Worm (Caenorhabditis elegans) whole organism, L1 larva: ENCODE measurements around the gene ced-11.

Experiments used
- C04F5.9 ChIP-seq: sonication (generic microtip); optimal IDR thresholded peaks from 2 replicates; lab custom pipeline; 2016; ENCODE audit warnings: missing genetic modification characterization, missing compliant biosample characterization
- C34B4.2 ChIP-seq: sonication (generic microtip); optimal IDR thresholded peaks from 2 replicates; lab custom pipeline; 2017; ENCODE audit warnings: mild to moderate bottlenecking, missing genetic modification characterization, missing compliant biosample characterization
- F16B12.6 ChIP-seq: fragments of 150-350 bp; optimal IDR thresholded peaks from 2 replicates; lab custom pipeline; 2014; ENCODE audit warnings: missing biosample characterization, missing genetic modification characterization
- alr-1 ChIP-seq: fragments of 200-800 bp; sonication (Bioruptor generic); optimal IDR thresholded peaks from 2 replicates; lab custom pipeline; 2018; ENCODE audit warnings: borderline replicate concordance, mild to moderate bottlenecking, missing genetic modification characterization, missing compliant biosample characterization
- blmp-1 ChIP-seq: fragments of 150-350 bp; optimal IDR thresholded peaks from 2 replicates; lab custom pipeline; 2014; ENCODE audit warnings: missing biosample characterization, missing genetic modification characterization
- ceh-82 ChIP-seq, 3 experiments: fragments of 150-350 bp in 1 of 3; sonication (generic microtip) in 2 of 3; optimal IDR thresholded peaks; 2 replicates each; lab custom pipeline; 2014 to 2017; ENCODE audit warnings: missing biosample characterization in 3 of 3, missing genetic modification characterization in 3 of 3
- dpl-1 ChIP-seq, 3 experiments: fragments of 150-350 bp in 2 of 3; sonication (generic microtip) in 1 of 3; optimal IDR thresholded peaks; 2 replicates each; lab custom pipeline; 2014 to 2017; ENCODE audit warnings: missing biosample characterization in 3 of 3, missing genetic modification characterization in 3 of 3, missing genetic modification reagents in 3 of 3
- efl-1 ChIP-seq, 4 experiments: fragments of 150-350 bp; optimal IDR thresholded peaks in 3 of 4; peaks in 1 of 4; 1 replicate in 1 of 4; 2 replicates in 3 of 4; lab custom pipeline; 2014; ENCODE audit warnings: missing biosample characterization in 2 of 4, missing genetic modification characterization in 2 of 4, missing genetic modification reagents in 2 of 4
- elt-3 ChIP-seq, 6 experiments: fragments of 150-350 bp in 1 of 6; sonication (generic microtip); optimal IDR thresholded peaks; 2 replicates each; lab custom pipeline; 2017 to 2018; ENCODE audit warnings: missing biosample characterization in 6 of 6, missing genetic modification characterization in 6 of 6, inconsistent platforms in 1 of 6
- fkh-8 ChIP-seq: sonication (generic microtip); optimal IDR thresholded peaks from 2 replicates; lab custom pipeline; 2016; ENCODE audit warnings: mild to moderate bottlenecking, missing genetic modification characterization, missing compliant biosample characterization
- fos-1 ChIP-seq: fragments of 150-350 bp; optimal IDR thresholded peaks from 2 replicates; lab custom pipeline; 2014; ENCODE audit warnings: missing biosample characterization, missing genetic modification characterization
- isw-1 ChIP-seq: fragments of 200-800 bp; sonication (Bioruptor generic); IDR thresholded peaks from 2 replicates; pipeline ENCODE4 v1.3.6; 2022; ENCODE audit warnings: missing genetic modification characterization, missing compliant biosample characterization
- lin-14 ChIP-seq: fragments of 200-800 bp; sonication (Bioruptor generic); optimal IDR thresholded peaks from 2 replicates; lab custom pipeline; 2018; ENCODE audit warnings: mild to moderate bottlenecking, missing genetic modification characterization, moderate library complexity, missing compliant biosample characterization
- lin-15B ChIP-seq: fragments of 150-350 bp; sonication (generic microtip); optimal IDR thresholded peaks from 3 replicates; lab custom pipeline; 2014; ENCODE audit warnings: missing biosample characterization, missing genetic modification characterization
- lin-35 ChIP-seq, 2 experiments: fragments of 150-350 bp; optimal IDR thresholded peaks; 2 replicates each; lab custom pipeline; 2014; ENCODE audit warnings: missing biosample characterization in 2 of 2, missing genetic modification characterization in 2 of 2, missing genetic modification reagents in 2 of 2
- lin-39 ChIP-seq: fragments of 150-350 bp; optimal IDR thresholded peaks from 2 replicates; lab custom pipeline; 2014; ENCODE audit warnings: missing biosample characterization, missing genetic modification reagents, missing genetic modification characterization
- lir-3 ChIP-seq: sonication (generic microtip); optimal IDR thresholded peaks from 2 replicates; lab custom pipeline; 2016; ENCODE audit warnings: mild to moderate bottlenecking, missing genetic modification characterization, moderate library complexity, missing compliant biosample characterization; ENCODE audit not compliant: poor library complexity
- lsy-2 ChIP-seq, 2 experiments: fragments of 150-350 bp; optimal IDR thresholded peaks; 2 replicates each; lab custom pipeline; 2014; ENCODE audit warnings: missing biosample characterization in 2 of 2, missing genetic modification characterization in 2 of 2
- nhr-19 ChIP-seq: fragments of 200-800 bp; sonication (Bioruptor generic); conservative IDR thresholded peaks from 2 replicates; pipeline ENCODE4 v1.3.6; 2022; ENCODE audit warnings: missing genetic modification characterization, missing compliant biosample characterization
- nhr-20 ChIP-seq: sonication (generic microtip); optimal IDR thresholded peaks from 2 replicates; lab custom pipeline; 2016; ENCODE audit warnings: mild to moderate bottlenecking, missing genetic modification characterization, missing compliant biosample characterization
- nhr-28 ChIP-seq: fragments of 150-350 bp; optimal IDR thresholded peaks from 2 replicates; lab custom pipeline; 2014; ENCODE audit warnings: missing biosample characterization, missing genetic modification characterization
- nhr-71 ChIP-seq: sonication (generic microtip); optimal IDR thresholded peaks from 2 replicates; lab custom pipeline; 2016; ENCODE audit warnings: mild to moderate bottlenecking, missing genetic modification characterization, moderate library complexity, missing compliant biosample characterization
- nhr-85 ChIP-seq: sonication (generic microtip); peaks from one replicate; lab custom pipeline; 2016; ENCODE audit warnings: missing genetic modification characterization, inconsistent platforms, missing compliant biosample characterization
- pag-3 ChIP-seq: sonication (generic microtip); optimal IDR thresholded peaks from 2 replicates; lab custom pipeline; 2017; ENCODE audit warnings: missing genetic modification characterization, mild to moderate bottlenecking, missing compliant biosample characterization, antibody characterized with exemption, borderline replicate concordance; ENCODE audit not compliant: insufficient read depth
- pax-3 ChIP-seq: fragments of 200-800 bp; sonication (Bioruptor generic); optimal IDR thresholded peaks from 2 replicates; lab custom pipeline; 2018; ENCODE audit warnings: mild to moderate bottlenecking, missing genetic modification characterization, moderate library complexity, missing compliant biosample characterization
- pqm-1 ChIP-seq: sonication (generic microtip); optimal IDR thresholded peaks from 3 replicates; lab custom pipeline; 2017; ENCODE audit warnings: missing biosample characterization, missing genetic modification characterization
- rnt-1 ChIP-seq: sonication (generic microtip); optimal IDR thresholded peaks from 2 replicates; lab custom pipeline; 2016; ENCODE audit warnings: mild to moderate bottlenecking, missing genetic modification characterization, moderate library complexity, missing compliant biosample characterization
- skn-1 ChIP-seq: fragments of 150-350 bp; optimal IDR thresholded peaks from 2 replicates; lab custom pipeline; 2014; ENCODE audit warnings: missing biosample characterization, missing genetic modification characterization
- snu-23 ChIP-seq: sonication (generic microtip); optimal IDR thresholded peaks from 2 replicates; lab custom pipeline; 2016; ENCODE audit warnings: missing genetic modification characterization, missing compliant biosample characterization
- swsn-7 ChIP-seq: sonication (generic microtip); optimal IDR thresholded peaks from 2 replicates; lab custom pipeline; 2016; ENCODE audit warnings: missing genetic modification characterization, missing compliant biosample characterization
- xbp-1 ChIP-seq: sonication (generic microtip); optimal IDR thresholded peaks from 2 replicates; lab custom pipeline; 2016; ENCODE audit warnings: missing genetic modification characterization, missing compliant biosample characterization
- ztf-4 ChIP-seq: fragments of 150-350 bp; optimal IDR thresholded peaks from 2 replicates; lab custom pipeline; 2014; ENCODE audit warnings: missing biosample characterization, missing genetic modification characterization

The ced-11 gene

DNA sequence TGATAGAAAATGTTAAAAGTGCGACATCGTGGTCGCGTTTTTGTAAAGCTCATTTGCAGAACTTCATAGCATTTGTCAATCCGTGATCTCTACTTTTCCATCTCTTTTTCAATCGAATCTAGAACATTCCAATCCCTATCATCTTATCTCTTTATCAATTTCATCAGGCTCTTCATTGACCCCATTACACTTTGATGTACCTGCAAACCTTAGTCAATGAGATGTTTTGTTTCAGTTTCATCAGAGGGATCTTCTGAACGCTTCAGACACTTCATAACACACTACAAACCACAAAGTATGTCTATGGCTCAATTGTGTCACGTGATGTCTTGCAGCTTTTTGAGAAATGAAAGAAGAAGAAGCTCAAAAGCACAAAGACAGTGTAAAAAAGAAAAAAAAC, 36.2 kb upstream of the ced-11 start:
- TF ChIP-seq lsy-2 (tag; optimal IDR thresholded peaks at IDR 0.05; lab: Kevin White, UChicago) (peak in 1 of 2 experiments; percentile 18), lin-14 (GFP tag; lab: Kevin White, UChicago) (peak; percentile 22), pax-3 (tag; lab: Kevin White, UChicago) (no peak), nhr-71 (peak; percentile 62), nhr-28 (tag; lab: Kevin White, UChicago) (no peak), rnt-1 (tag; lab: Kevin White, UChicago) (peak; percentile 23), snu-23 (peak; percentile 24), pqm-1 (tag; lab: Kevin White, UChicago) (no peak), C34B4.2 (tag; lab: Kevin White, UChicago) (no peak)

ce11 chrIII:9084329-9084728, 35.0 kb upstream of the ced-11 start:
- TF ChIP-seq rnt-1 (tag; lab: Kevin White, UChicago) (peak; percentile 23), lsy-2 (tag; optimal IDR thresholded peaks at IDR 0.05; lab: Kevin White, UChicago) (peak in 1 of 2 experiments; percentile 16), nhr-71 (peak; percentile 27), blmp-1 (tag; lab: Kevin White, UChicago) (no peak), lin-39 (tag; lab: Kevin White, UChicago) (peak; percentile 21), lir-3 (no peak), lin-35 (GFP tag; optimal IDR thresholded peaks at IDR 0.05; lab: Kevin White, UChicago) (no peak), snu-23 (peak; percentile 3), lin-14 (GFP tag; lab: Kevin White, UChicago) (peak; percentile 50), efl-1 (optimal IDR thresholded peaks at IDR 0.05; lab: Kevin White, UChicago) (no peak), efl-1 (GFP tag; optimal IDR thresholded peaks at IDR 0.05 in 1 of 2; lab: Kevin White, UChicago) (peak in 1 of 2 experiments; percentile 74)

ce11 chrIII:9089325-9089823, 30.0 kb upstream of the ced-11 start, which contains the start of the genes mccc-2 and mrpl-44:
Gene mccc-2, minus strand, starts transcription at chrIII:9089375.
Gene mrpl-44, minus strand, starts transcription at chrIII:9089375.
- TF ChIP-seq nhr-20 (tag; lab: Kevin White, UChicago) (peak; percentile 23), nhr-19 (GFP tag; lab: Robert Waterston, UW) (0 out of 2 replicates have a peak, but pooled peaks have one; percentile 7), swsn-7 (tag; lab: Kevin White, UChicago) (peak; percentile 30), dpl-1 (GFP tag; optimal IDR thresholded peaks at IDR 0.05; lab: Kevin White, UChicago) (peak; percentile 83 to 92 (median 92)), pag-3 (tag; lab: Kevin White, UChicago) (no peak), skn-1 (tag; lab: Kevin White, UChicago) (no peak), lin-15B (tag; lab: Kevin White, UChicago) (peak; percentile 33), xbp-1 (peak; percentile 33), alr-1 (no peak), nhr-85 (tag; lab: Kevin White, UChicago) (peak; percentile 46), F16B12.6 (tag; lab: Kevin White, UChicago) (peak; percentile 23), nhr-71 (no peak), lir-3 (no peak), rnt-1 (tag; lab: Kevin White, UChicago) (peak; percentile 55), isw-1 (GFP tag; lab: Robert Waterston, UW) (peak; percentile 39), lin-35 (GFP tag; optimal IDR thresholded peaks at IDR 0.05; lab: Kevin White, UChicago) (peak; percentile 90 to 95), efl-1 (optimal IDR thresholded peaks at IDR 0.05; lab: Kevin White, UChicago) (peak; percentile 35 to 92), efl-1 (GFP tag; optimal IDR thresholded peaks at IDR 0.05 in 1 of 2; lab: Kevin White, UChicago) (peak; percentile 92 to 99), fos-1 (tag; lab: Kevin White, UChicago) (no peak), ztf-4 (tag; lab: Kevin White, UChicago) (no peak), C04F5.9 (tag; lab: Kevin White, UChicago) (no peak), fkh-8 (tag; lab: Kevin White, UChicago) (no peak), ceh-82 (tag; optimal IDR thresholded peaks at IDR 0.05; lab: Kevin White, UChicago) (peak in 2 of 3 experiments; percentile 14 to 25)

DNA sequence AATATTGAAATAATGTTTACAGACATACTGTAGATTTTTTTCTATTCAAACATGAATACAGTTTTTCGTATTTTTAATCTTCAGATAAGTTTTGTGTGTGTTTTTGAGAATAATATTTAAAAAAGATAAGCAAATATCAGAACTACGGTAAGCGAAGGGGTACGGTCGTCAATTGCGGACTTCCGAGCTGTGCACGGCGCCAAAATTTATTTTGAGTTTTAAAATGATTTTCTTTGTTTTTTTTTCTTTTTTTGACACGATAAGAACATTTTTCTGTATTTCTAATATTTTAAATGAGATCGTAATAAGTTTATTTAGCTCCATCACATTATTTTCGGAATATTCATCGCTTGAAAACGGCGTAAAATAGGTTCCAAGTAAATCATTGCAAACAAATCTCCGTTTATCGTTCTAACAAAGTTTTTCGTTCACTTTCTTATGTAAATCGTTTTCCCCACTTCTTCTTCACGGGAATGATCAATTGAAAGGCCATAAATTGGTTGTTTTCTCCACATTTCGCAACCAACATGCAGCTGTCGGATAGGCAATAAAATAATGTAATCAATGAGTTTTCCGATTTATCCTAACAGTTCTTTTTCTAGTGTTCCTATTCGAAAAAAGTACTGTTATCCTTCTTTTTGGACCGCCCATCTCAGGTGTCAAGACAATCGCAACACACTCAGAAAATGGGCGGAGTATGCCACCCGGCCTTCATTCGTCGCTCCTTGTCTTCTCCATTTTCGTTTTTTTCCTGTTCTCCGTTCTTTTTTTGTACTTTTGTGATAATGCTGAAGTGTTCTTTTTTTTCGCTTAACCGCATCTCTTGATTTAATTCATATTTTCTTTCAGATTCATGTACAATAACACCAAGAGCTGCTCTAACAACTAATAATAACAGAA, 27.7 kb upstream of the ced-11 start, which contains the start of gene glp-1:
Gene glp-1 (plus strand): TSS at position 850 of the 900 bp plus-strand sequence.
- TF ChIP-seq blmp-1 (tag; lab: Kevin White, UChicago) (peak; percentile 68), elt-3 (tag; optimal IDR thresholded peaks at IDR 0.05; lab: Kevin White, UChicago) (no peak)
